Fruit fly (Drosophila melanogaster) whole organism, wandering third instar larva: ENCODE results near the gene RpL23A.

Experiments
- CG9705 ChIP-seq: fragments of 200-800 bp; sonication (Bioruptor generic); optimal IDR thresholded peaks from 2 replicates; lab custom pipeline; 2018; ENCODE audit warnings: missing biosample characterization, mild to moderate bottlenecking, missing genetic modification characterization
- Dif ChIP-seq: fragments of 200-275, 200-300 bp; sonication (Bioruptor generic); optimal IDR thresholded peaks from 2 replicates; lab custom pipeline; 2018; ENCODE audit warnings: missing biosample characterization, missing genetic modification characterization; ENCODE audit not compliant: partially characterized antibody
- GATAd ChIP-seq: sonication (Bioruptor generic); optimal IDR thresholded peaks from 2 replicates; lab custom pipeline; 2016; ENCODE audit warnings: missing biosample characterization, missing genetic modification characterization
- HLH106 ChIP-seq: fragments of 200-800 bp; optimal IDR thresholded peaks from 3 replicates; lab custom pipeline; 2019; ENCODE audit warnings: missing biosample characterization, mild to moderate bottlenecking, missing genetic modification characterization, moderate library complexity
- Hr78 ChIP-seq: fragments of >200 bp; optimal IDR thresholded peaks from 2 replicates; lab custom pipeline; 2017; ENCODE audit warnings: missing biosample characterization, missing genetic modification characterization
- Hr83 ChIP-seq: fragments of 200-300 bp; sonication (Bioruptor generic); optimal IDR thresholded peaks from 2 replicates; lab custom pipeline; 2016; ENCODE audit warnings: missing biosample characterization, mild to moderate bottlenecking, missing genetic modification characterization, moderate library complexity; ENCODE audit not compliant: poor library complexity, severe bottlenecking
- Jra ChIP-seq: sonication (Bioruptor generic); optimal IDR thresholded peaks from 2 replicates; lab custom pipeline; 2016; ENCODE audit warnings: missing biosample characterization, missing genetic modification characterization
- Myc ChIP-seq: fragments of >200 bp; optimal IDR thresholded peaks from 2 replicates; lab custom pipeline; 2017
- N ChIP-seq: fragments of >200 bp; optimal IDR thresholded peaks from 2 replicates; lab custom pipeline; 2018; ENCODE audit warnings: missing biosample characterization, missing external identifiers, missing genetic modification characterization
- OdsH ChIP-seq: fragments of 200-800 bp; sonication (Bioruptor generic); optimal IDR thresholded peaks from 2 replicates; lab custom pipeline; 2016; ENCODE audit warnings: missing biosample characterization, mild to moderate bottlenecking, missing genetic modification characterization
- Rel ChIP-seq, 2 experiments: fragments of 200-800 bp; sonication (Bioruptor generic) in 1 of 2; optimal IDR thresholded peaks; 2 replicates in 1 of 2; 3 replicates in 1 of 2; lab custom pipeline; 2016 to 2019; ENCODE audit warnings: mild to moderate bottlenecking in 2 of 2, missing biosample characterization in 2 of 2, missing genetic modification characterization in 2 of 2, moderate library complexity in 1 of 2
- Sp1 ChIP-seq: fragments of 200-800 bp; sonication (Bioruptor generic); optimal IDR thresholded peaks from 3 replicates; lab custom pipeline; 2019; ENCODE audit warnings: missing biosample characterization, mild to moderate bottlenecking, missing genetic modification characterization, moderate library complexity
- Vsx2 ChIP-seq: fragments of 200-300, 225-300 bp; sonication (Bioruptor generic); optimal IDR thresholded peaks from 2 replicates; lab custom pipeline; 2018; ENCODE audit warnings: missing biosample characterization, missing genetic modification characterization; ENCODE audit not compliant: partially characterized antibody
- br ChIP-seq: fragments of 200-800 bp; sonication (Bioruptor generic); optimal IDR thresholded peaks from 2 replicates; lab custom pipeline; 2016; ENCODE audit warnings: missing biosample characterization, missing genetic modification characterization
- dl ChIP-seq, 2 experiments: fragments of 175-275, 200-275 bp in 1 of 2; fragments of 200-275 bp in 1 of 2; sonication (Bioruptor generic); optimal IDR thresholded peaks; lab custom pipeline; 2018; ENCODE audit warnings: mild to moderate bottlenecking in 2 of 2, missing biosample characterization in 2 of 2, missing genetic modification characterization in 2 of 2, moderate library complexity in 2 of 2; ENCODE audit not compliant: partially characterized antibody in 2 of 2, insufficient read depth in 1 of 2
- dmrt93B ChIP-seq: fragments of 200-800 bp; sonication (Bioruptor generic); optimal IDR thresholded peaks from 2 replicates; lab custom pipeline; 2018; ENCODE audit warnings: missing biosample characterization, mild to moderate bottlenecking, missing genetic modification characterization
- ey ChIP-seq: fragments of 200-800 bp; sonication (Bioruptor generic); optimal IDR thresholded peaks from 2 replicates; lab custom pipeline; 2016; ENCODE audit warnings: missing biosample characterization, missing genetic modification characterization
- foxo ChIP-seq, 2 experiments: fragments of 200-800 bp; sonication (Bioruptor generic); optimal IDR thresholded peaks; 2 replicates in 1 of 2; 3 replicates in 1 of 2; lab custom pipeline; 2016 to 2017; ENCODE audit warnings: missing biosample characterization in 2 of 2, missing genetic modification characterization in 2 of 2
- fru ChIP-seq: fragments of 200-800 bp; sonication (Bioruptor generic); optimal IDR thresholded peaks from 3 replicates; lab custom pipeline; 2016; ENCODE audit warnings: missing biosample characterization, mild to moderate bottlenecking, missing genetic modification characterization
- h ChIP-seq: fragments of 200-800 bp; sonication (Bioruptor generic); optimal IDR thresholded peaks from 3 replicates; lab custom pipeline; 2016; ENCODE audit warnings: missing biosample characterization, mild to moderate bottlenecking, missing genetic modification characterization
- lola ChIP-seq: fragments of >200 bp; optimal IDR thresholded peaks from 2 replicates; lab custom pipeline; 2017; ENCODE audit warnings: missing biosample characterization, missing genetic modification characterization
- psq ChIP-seq: fragments of 200-800 bp; sonication (Bioruptor generic); optimal IDR thresholded peaks from 3 replicates; lab custom pipeline; 2017; ENCODE audit warnings: missing biosample characterization, mild to moderate bottlenecking, missing genetic modification characterization, moderate library complexity
- rgr ChIP-seq: fragments of 200-800 bp; sonication (Bioruptor generic); optimal IDR thresholded peaks from 3 replicates; lab custom pipeline; 2016; ENCODE audit warnings: missing biosample characterization, mild to moderate bottlenecking, missing genetic modification characterization
- sv ChIP-seq: fragments of 200-800 bp; sonication (Bioruptor generic); optimal IDR thresholded peaks from 3 replicates; lab custom pipeline; 2016; ENCODE audit warnings: missing biosample characterization, missing genetic modification characterization
- woc ChIP-seq: sonication (Bioruptor generic); optimal IDR thresholded peaks from 2 replicates; lab custom pipeline; 2016; ENCODE audit warnings: missing biosample characterization, mild to moderate bottlenecking, missing genetic modification characterization

Gene RpL23A

DNA sequence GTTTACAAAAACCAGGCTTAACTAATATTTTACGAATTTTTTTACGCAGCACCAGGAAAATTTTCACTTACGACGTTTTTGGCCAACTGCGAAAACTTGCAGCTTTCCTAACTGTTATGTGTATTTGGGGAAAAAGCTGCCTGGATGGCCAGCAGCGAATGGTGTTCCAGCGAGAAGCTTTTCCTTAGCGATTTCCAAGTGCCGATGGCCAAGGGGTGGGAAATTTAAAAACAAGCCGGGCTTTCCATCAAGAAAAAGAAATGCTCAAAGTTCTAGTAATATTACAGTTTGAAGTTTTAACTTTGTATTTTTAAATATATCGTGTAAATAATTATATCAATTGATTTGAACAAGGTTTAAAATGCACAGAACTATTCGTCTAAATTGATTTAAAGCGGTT, 30.8 kb downstream of the RpL23A start, which contains the start of gene nSyb:
nSyb (minus strand) TSS at position 101 of the 400 bp plus-strand sequence.
- no peak for TF ChIP-seq Dif (GFP tag; lab: Kevin White, UChicago)

DNA sequence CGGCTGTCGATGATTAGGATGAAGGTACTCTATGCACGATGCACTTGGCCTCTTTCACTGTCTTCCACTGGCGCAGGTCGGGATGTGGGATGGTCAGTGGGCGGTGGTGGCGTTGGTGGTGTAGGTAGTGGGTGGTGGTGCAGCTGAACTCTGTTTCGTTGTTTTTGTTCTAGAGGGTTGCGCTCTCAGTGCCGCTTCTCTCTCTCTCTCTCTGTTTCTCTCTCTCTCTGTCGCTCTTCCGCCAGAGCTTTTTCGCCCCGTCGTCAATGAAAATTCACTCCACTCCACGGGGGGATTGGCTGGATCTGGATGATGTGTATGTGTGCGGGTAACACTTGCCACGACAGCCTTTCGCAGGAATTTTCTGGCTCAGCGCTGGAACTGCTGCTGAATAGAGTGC, 31.6 kb downstream of the RpL23A start:
- no peak for TF ChIP-seq Hr78 (GFP tag; lab: Kevin White, UChicago)
- TF ChIP-seq Sp1 (GFP tag; lab: Kevin White, UChicago), result no peak
- no peak for TF ChIP-seq br (GFP tag; lab: Kevin White, UChicago)

DNA sequence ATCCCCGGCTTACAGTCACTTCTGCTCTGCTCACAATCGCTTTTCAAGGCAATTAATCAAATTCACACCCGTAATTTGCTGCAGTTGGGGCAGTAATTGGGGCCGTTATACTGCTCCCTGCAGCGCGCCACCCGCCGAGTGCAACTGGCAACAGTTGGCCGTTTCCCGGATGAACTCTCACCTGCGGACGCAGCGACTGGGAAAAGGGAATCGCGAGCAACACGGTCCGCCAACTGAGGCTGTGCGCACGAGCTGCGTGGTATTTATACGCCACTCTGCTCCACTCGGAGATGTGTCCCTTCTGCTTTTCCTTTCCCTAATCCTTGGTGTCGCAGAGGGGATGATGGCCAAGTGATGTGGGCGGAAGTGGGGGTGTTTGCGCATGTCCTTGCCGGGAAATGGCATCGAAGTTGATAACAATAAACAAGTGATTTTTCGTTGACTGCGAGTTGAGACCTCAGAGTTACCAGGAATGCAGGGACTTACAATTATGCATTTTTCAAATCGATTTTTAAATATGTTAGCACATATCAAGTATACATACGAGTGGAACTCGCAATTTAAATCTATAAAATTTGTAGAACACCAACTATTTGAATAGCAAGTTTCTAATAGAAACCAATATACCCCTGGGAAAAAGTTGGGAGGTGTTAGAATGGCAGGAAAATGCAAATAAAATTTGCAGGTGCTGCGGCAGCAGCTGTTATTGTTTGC, 39.2 kb downstream of the RpL23A start, which contains the start of gene GC:
GC (minus strand) TSS at position 238 of the 714 bp plus-strand sequence.
- TF ChIP-seq GATAd (GFP tag; lab: Kevin White, UChicago), result no peak
- peak in 1 of 2 experiments; percentile 17 for TF ChIP-seq foxo (GFP tag; optimal IDR thresholded peaks at IDR 0.05; lab: Kevin White, UChicago)
- no peak for TF ChIP-seq CG9705 (GFP tag; lab: Kevin White, UChicago)
- no peak for TF ChIP-seq Jra (GFP tag; lab: Kevin White, UChicago)
- TF ChIP-seq rgr (GFP tag; lab: Kevin White, UChicago), result peak; percentile 9
- TF ChIP-seq Vsx2, result peak; percentile 41
- TF ChIP-seq Myc (lab: Kevin White, UChicago), result no peak
- TF ChIP-seq Rel (GFP tag; optimal IDR thresholded peaks at IDR 0.05; lab: Kevin White, UChicago), result no peak
- TF ChIP-seq Rel (tag; optimal IDR thresholded peaks at IDR 0.05; lab: Kevin White, UChicago), result no peak
- TF ChIP-seq ey (GFP tag; lab: Kevin White, UChicago), result peak; percentile 43
- peak; percentile 6 for TF ChIP-seq OdsH
- no peak for TF ChIP-seq Sp1 (GFP tag; lab: Kevin White, UChicago)
- peak; percentile 29 for TF ChIP-seq Dif (GFP tag; lab: Kevin White, UChicago)
- TF ChIP-seq, all 38 proteins: peak for 6

DNA sequence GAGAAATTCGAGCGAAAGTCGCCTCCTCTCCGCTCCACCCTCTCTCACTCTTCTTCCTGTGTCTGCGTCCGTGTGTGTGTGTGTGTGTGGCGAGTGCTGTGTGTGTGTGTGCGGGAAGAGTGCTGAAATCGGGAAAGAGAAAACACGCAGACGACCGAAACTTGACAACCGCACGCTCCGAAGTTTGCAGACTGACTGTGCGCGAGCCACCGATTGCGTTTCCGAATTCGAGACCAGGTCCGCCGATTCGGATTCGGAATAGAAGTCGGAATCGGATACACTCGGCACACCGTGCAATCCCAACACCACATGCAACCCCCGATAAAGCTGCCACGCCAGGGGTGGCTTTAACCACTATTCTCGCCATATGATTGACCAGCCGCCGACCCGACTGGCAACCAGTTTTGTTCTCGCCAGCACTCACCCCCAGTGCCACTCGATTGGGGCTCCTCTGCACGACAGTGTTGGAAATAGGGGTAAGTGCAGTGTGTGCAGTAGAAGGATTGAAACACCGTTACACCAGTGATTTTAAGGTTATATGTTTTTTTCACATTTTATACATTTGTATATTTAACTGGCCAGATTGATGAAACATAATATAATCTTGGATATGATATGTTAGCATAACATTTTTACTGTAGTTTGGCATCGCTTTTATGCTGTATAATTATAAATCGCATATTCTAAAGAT, 40.1 kb downstream of the RpL23A start, which contains the start of gene CG13928:
CG13928 (minus strand) TSS at position 202 of the 691 bp plus-strand sequence.
- TF ChIP-seq Hr78 (GFP tag; lab: Kevin White, UChicago) (no peak), Dif (GFP tag; lab: Kevin White, UChicago) (peak; percentile 16), Vsx2 (peak; percentile 58), psq (GFP tag; lab: Kevin White, UChicago) (no peak), Sp1 (GFP tag; lab: Kevin White, UChicago) (no peak), dmrt93B (GFP tag; lab: Kevin White, UChicago) (no peak), dl (GFP tag; optimal IDR thresholded peaks at IDR 0.05; lab: Kevin White, UChicago; ENCODE audit: insufficient read depth in 1 of 2, partially characterized antibody in 2 of 2) (no peak), br (GFP tag; lab: Kevin White, UChicago) (no peak), N (GFP tag; lab: Kevin White, UChicago) (no peak), rgr (GFP tag; lab: Kevin White, UChicago) (no peak), sv (GFP tag; lab: Kevin White, UChicago) (no peak), foxo (GFP tag; optimal IDR thresholded peaks at IDR 0.05; lab: Kevin White, UChicago) (no peak)
- TF ChIP-seq, all 38 proteins: peak for 2

DNA sequence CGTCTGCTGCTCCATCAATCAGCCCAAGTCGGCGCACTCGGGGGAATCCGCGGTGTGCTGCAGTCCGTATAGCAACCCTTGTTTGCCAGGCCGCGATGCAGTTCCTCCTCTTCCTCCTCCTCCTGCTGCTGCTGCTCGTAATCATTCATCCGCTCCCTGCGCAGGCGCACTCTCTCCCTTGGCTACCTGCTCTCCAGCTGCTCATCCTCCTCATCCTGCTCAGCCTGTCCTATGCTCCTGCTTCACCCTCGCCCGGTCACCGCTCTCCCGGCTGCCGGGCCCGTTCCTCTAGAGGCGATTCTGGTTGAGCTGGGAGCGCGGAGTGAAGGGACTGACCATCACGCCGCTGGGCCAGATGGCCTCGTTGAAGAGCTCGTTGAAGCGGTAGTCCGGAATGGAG, 41.5 kb downstream of the RpL23A start:
- TF ChIP-seq CG9705 (GFP tag; lab: Kevin White, UChicago) (no peak), Vsx2 (peak; percentile 15)

DNA sequence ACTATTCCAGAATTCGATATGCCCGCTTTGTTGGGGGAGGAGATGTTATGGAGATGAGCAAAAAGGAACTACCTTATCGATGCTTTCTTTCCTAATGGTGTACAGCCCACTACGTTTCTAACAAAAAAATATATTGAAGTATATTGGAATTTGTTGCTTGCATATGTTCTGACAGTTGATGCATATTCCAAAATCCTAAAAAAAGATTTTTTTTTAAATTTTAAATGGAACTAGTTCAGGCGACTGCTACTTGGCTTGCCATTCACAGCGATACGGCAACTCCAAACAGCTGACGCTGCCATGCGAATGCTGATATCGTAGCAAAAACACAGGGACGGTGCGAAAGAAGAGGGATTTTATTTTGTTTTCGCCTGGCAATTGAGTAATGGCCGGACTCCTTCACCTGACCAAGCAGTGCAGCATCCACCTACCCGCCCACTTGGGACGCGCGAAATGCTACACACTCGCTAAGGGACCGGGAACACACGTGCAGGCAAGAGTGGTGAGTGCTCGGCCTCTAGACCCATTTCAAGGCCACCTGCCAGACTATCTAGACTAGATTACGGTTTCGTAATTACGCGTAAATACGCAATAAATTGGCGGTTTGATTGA, 50.2 kb downstream of the RpL23A start, which contains the start of the genes CG13926, ABCB7 and CG33230:
CG13926 (minus strand) TSS at position 43 of the 612 bp plus-strand sequence.
ABCB7 (plus strand) TSS at position 299 of the 612 bp plus-strand sequence.
CG33230 (plus strand) TSS at position 299 of the 612 bp plus-strand sequence.
- TF ChIP-seq ey (GFP tag; lab: Kevin White, UChicago) (peak; percentile 43), fru (GFP tag; lab: Kevin White, UChicago) (peak; percentile 58), foxo (GFP tag; optimal IDR thresholded peaks at IDR 0.05; lab: Kevin White, UChicago) (peak in 1 of 2 experiments; percentile 66), Rel (GFP tag; optimal IDR thresholded peaks at IDR 0.05; lab: Kevin White, UChicago) (no peak), Rel (tag; optimal IDR thresholded peaks at IDR 0.05; lab: Kevin White, UChicago) (peak; percentile 35), OdsH (peak; percentile 46), h (peak; percentile 64), Jra (GFP tag; lab: Kevin White, UChicago) (no peak), rgr (GFP tag; lab: Kevin White, UChicago) (peak; percentile 46), Sp1 (GFP tag; lab: Kevin White, UChicago) (peak; percentile 31), Hr83 (GFP tag; lab: Kevin White, UChicago) (peak; percentile 47), woc (GFP tag; lab: Kevin White, UChicago) (peak; percentile 88), lola (GFP tag; lab: Kevin White, UChicago) (no peak), HLH106 (tag; lab: Kevin White, UChicago) (peak; percentile 59), psq (GFP tag; lab: Kevin White, UChicago) (no peak), Myc (lab: Kevin White, UChicago) (peak; percentile 88), dl (GFP tag; optimal IDR thresholded peaks at IDR 0.05; lab: Kevin White, UChicago; ENCODE audit: insufficient read depth in 1 of 2, partially characterized antibody in 2 of 2) (no peak), br (GFP tag; lab: Kevin White, UChicago) (peak; percentile 8), sv (GFP tag; lab: Kevin White, UChicago) (no peak)
